Worm (Caenorhabditis elegans): Measurements from ENCODE around the gene C04E7.1.
"Not testable (repeated sequence)": the region's sequence is repeated elsewhere in the genome, so short reads cannot be mapped to it uniquely, and the experiment has no call there.

DNA sequence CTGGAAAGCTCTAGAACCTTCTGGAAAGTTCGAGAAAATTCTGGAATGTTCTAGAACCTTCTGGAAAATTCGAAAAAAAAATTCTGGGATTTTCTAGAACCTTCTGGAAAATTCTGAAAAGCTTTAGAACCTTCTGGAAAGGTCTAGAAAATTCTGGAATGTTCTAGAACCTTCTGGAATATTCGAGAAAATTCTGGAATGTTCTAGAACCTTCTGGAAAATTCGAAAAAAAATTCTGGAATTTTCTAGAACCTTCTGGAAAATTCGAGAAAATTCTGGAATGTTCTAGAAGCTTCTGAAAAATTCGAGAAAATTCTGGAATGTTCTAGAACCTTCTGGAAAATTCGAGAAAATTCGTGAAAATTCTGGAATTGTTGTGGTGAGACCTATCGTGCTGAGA lies 27.0 kb upstream of the C04E7.1 start:
- not testable (repeated sequence) for TF ChIP-seq nhr-6 (tag; optimal IDR thresholded peaks at IDR 0.05); lir-3 (tag; optimal IDR thresholded peaks at IDR 0.05); ceh-44 (GFP tag; IDR thresholded peaks at IDR 0.05); ZK546.5 (tag; optimal IDR thresholded peaks at IDR 0.05); F49E8.2 (tag; optimal IDR thresholded peaks at IDR 0.05; ENCODE audit: borderline replicate concordance); ZK337.2 (GFP tag; IDR thresholded peaks at IDR 0.05); nhr-237 (tag; optimal IDR thresholded peaks at IDR 0.05); fos-1 (tag; optimal IDR thresholded peaks at IDR 0.05); zfp-2 (tag; optimal IDR thresholded peaks at IDR 0.05); zip-2 (tag; optimal IDR thresholded peaks at IDR 0.05); hlh-11 (tag; optimal IDR thresholded peaks at IDR 0.05); nhr-11 (tag; optimal IDR thresholded peaks at IDR 0.05); aly-2 (tag; optimal IDR thresholded peaks at IDR 0.05); nhr-77 (tag; optimal IDR thresholded peaks at IDR 0.05)
